Worm (Caenorhabditis elegans) whole organism, early embryonic: ENCODE data around the gene C09B9.7.
"Not testable (repeated sequence)": the region's sequence is repeated elsewhere in the genome, so short reads cannot be mapped to it uniquely, and the experiment has no call there.

Experiments used
- B0310.2 ChIP-seq: sonication (generic microtip); optimal IDR thresholded peaks from 2 replicates; lab custom pipeline; 2016; ENCODE audit warnings: mild to moderate bottlenecking, missing genetic modification characterization, missing compliant biosample characterization
- aly-1 ChIP-seq: sonication (generic microtip); optimal IDR thresholded peaks from 2 replicates; lab custom pipeline; 2016; ENCODE audit warnings: missing genetic modification characterization, missing compliant biosample characterization
- ama-1 ChIP-seq: fragments of 150-350 bp; optimal IDR thresholded peaks from 2 replicates; lab custom pipeline; 2014
- ceh-36 ChIP-seq: sonication (generic microtip); optimal IDR thresholded peaks from 2 replicates; lab custom pipeline; 2016; ENCODE audit warnings: missing genetic modification characterization, inconsistent platforms, missing compliant biosample characterization
- ets-7 ChIP-seq: sonication (generic microtip); optimal IDR thresholded peaks from 2 replicates; lab custom pipeline; 2016; ENCODE audit warnings: missing genotype, missing genetic modification characterization, missing compliant biosample characterization
- flt-1 ChIP-seq: fragments of 200-800 bp; sonication (Bioruptor generic); IDR thresholded peaks from 2 replicates; pipeline ENCODE4 v1.3.6; 2022; ENCODE audit warnings: missing genetic modification characterization, missing compliant biosample characterization
- hmbx-1 ChIP-seq: sonication (generic microtip); optimal IDR thresholded peaks from 2 replicates; lab custom pipeline; 2016; ENCODE audit warnings: mild to moderate bottlenecking, missing genetic modification characterization, missing compliant biosample characterization
- hnd-1 ChIP-seq: sonication (generic microtip); optimal IDR thresholded peaks from 2 replicates; lab custom pipeline; 2016; ENCODE audit warnings: missing genetic modification characterization, missing compliant biosample characterization
- pes-1 ChIP-seq: fragments of 200-800 bp; sonication (Bioruptor generic); IDR thresholded peaks from 2 replicates; pipeline ENCODE4 v1.3.6; 2022; ENCODE audit warnings: missing genetic modification reagents, missing genetic modification characterization, missing compliant biosample characterization
- scrt-1 ChIP-seq: fragments of 200-800 bp; sonication (Bioruptor generic); IDR thresholded peaks from 2 replicates; pipeline ENCODE4 v1.3.6; 2022; ENCODE audit warnings: missing genetic modification characterization, missing compliant biosample characterization
- sea-1 ChIP-seq: fragments of 200-800 bp; sonication (Bioruptor generic); conservative IDR thresholded peaks from 2 replicates; pipeline ENCODE4 v1.3.6; 2022; ENCODE audit warnings: missing genetic modification characterization, missing compliant biosample characterization
- tbx-11 ChIP-seq: fragments of 200-800 bp; sonication (Bioruptor generic); IDR thresholded peaks from 2 replicates; pipeline ENCODE4 v1.3.6; 2022; ENCODE audit warnings: missing genetic modification characterization, missing compliant biosample characterization
- tra-4 ChIP-seq: sonication (generic microtip); optimal IDR thresholded peaks from 2 replicates; lab custom pipeline; 2017; ENCODE audit warnings: missing genetic modification characterization, missing compliant biosample characterization

ce11 chrIV:5016461-5016860, 44.4 kb downstream of the C09B9.7 start, which contains the start of gene ssq-4:
- TF ChIP-seq ama-1; B0310.2 (tag; lab: Kevin White, UChicago); sea-1; hnd-1 (tag; lab: Kevin White, UChicago); ets-7; hmbx-1; pes-1 (GFP tag; lab: Robert Waterston, UW); ceh-36; scrt-1 (GFP tag; lab: Robert Waterston, UW); aly-1 (tag; lab: Kevin White, UChicago); tbx-11 (GFP tag; lab: Robert Waterston, UW); flt-1 (GFP tag; lab: Robert Waterston, UW); tra-4 (tag; lab: Kevin White, UChicago): not testable (repeated sequence)
